Worm (Caenorhabditis elegans) whole organism, L2 larva: ENCODE measurements around the gene T24E12.12.

Source experiments
- elt-1 ChIP-seq: fragments of 150-350 bp; optimal IDR thresholded peaks from 2 replicates; lab custom pipeline; 2014; ENCODE audit warnings: missing biosample characterization, missing genetic modification characterization
- fos-1 ChIP-seq: fragments of 150-350 bp; optimal IDR thresholded peaks from 2 replicates; lab custom pipeline; 2014; ENCODE audit warnings: missing biosample characterization, missing genetic modification characterization
- snpc-4 ChIP-seq: fragments of 150-350 bp; optimal IDR thresholded peaks from 2 replicates; lab custom pipeline; 2014; ENCODE audit warnings: missing biosample characterization, missing genetic modification characterization
- unc-62 ChIP-seq: fragments of 150-350 bp; optimal IDR thresholded peaks from 2 replicates; lab custom pipeline; 2014; ENCODE audit warnings: missing biosample characterization, missing genetic modification reagents, missing genetic modification characterization
- ztf-1 ChIP-seq: fragments of 200-800 bp; sonication (Bioruptor generic); conservative IDR thresholded peaks from 2 replicates; pipeline ENCODE4 v1.3.6; 2022; ENCODE audit warnings: missing genetic modification characterization, missing compliant biosample characterization

DNA sequence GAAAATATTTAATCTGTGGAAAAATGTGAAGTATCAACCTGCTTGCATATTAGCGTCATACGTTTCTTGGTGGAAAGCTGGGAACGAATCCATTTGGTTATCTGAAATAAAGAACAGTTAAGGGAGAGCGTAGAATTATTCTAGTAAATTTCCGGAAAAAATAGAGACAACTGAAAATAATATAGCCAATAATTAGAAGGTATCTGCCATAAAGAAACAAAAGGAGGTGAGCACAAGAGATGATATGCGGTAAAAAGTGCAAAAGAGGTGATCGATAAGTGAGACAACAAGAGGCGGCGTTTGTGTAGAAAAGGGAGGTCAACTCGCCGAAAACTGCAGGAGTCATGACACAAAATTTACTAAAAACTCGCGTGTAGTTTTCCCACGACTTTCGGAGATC, 20.4 kb downstream of the T24E12.12 start, which contains the start of gene T24E12.11:
- TF ChIP-seq unc-62 (GFP tag; lab: Kevin White, UChicago) (no peak), fos-1 (tag; lab: Kevin White, UChicago) (no peak), ztf-1 (no peak), snpc-4 (tag; lab: Kevin White, UChicago) (no peak), elt-1 (tag; lab: Kevin White, UChicago) (no peak)
